Worm (Caenorhabditis elegans) whole organism, L4 larva: ENCODE measurements around the gene C55A6.10.

Experiments
- D1046.2 ChIP-seq: fragments of 200-800 bp; sonication (Bioruptor generic); IDR thresholded peaks from 2 replicates; pipeline ENCODE4 v1.3.6; 2022; ENCODE audit warnings: missing genetic modification characterization, missing compliant biosample characterization
- F10B5.3 ChIP-seq: sonication (generic microtip); optimal IDR thresholded peaks from 2 replicates; lab custom pipeline; 2016; ENCODE audit warnings: mild to moderate bottlenecking, missing genetic modification characterization, missing compliant biosample characterization
- F26F4.8 ChIP-seq: fragments of 200-800 bp; sonication (Bioruptor generic); conservative IDR thresholded peaks from 2 replicates; pipeline ENCODE4 v1.3.6; 2022; ENCODE audit warnings: missing genetic modification characterization, missing compliant biosample characterization
- F37D6.2 ChIP-seq: sonication (generic microtip); optimal IDR thresholded peaks from 2 replicates; lab custom pipeline; 2016; ENCODE audit warnings: mild to moderate bottlenecking, missing genetic modification characterization, missing compliant biosample characterization
- F44E2.7 ChIP-seq: fragments of 200-800 bp; sonication (Bioruptor generic); IDR thresholded peaks from 2 replicates; pipeline ENCODE4 v2.1.2; 2022; ENCODE audit warnings: missing genetic modification characterization, missing compliant biosample characterization
- R02D3.7 ChIP-seq: fragments of 150-350 bp; sonication (generic microtip); optimal IDR thresholded peaks from 3 replicates; lab custom pipeline; 2014; ENCODE audit warnings: missing biosample characterization, missing genetic modification characterization
- Y48G9A.11 ChIP-seq: fragments of 200-800 bp; sonication (Bioruptor generic); IDR thresholded peaks from 2 replicates; pipeline ENCODE4 v1.3.6; 2022; ENCODE audit warnings: missing genetic modification reagents, missing genetic modification characterization, missing compliant biosample characterization
- Y5F2A.4 ChIP-seq: fragments of 200-800 bp; sonication (Bioruptor generic); optimal IDR thresholded peaks from 2 replicates; lab custom pipeline; 2018; ENCODE audit warnings: mild to moderate bottlenecking, missing genetic modification characterization, missing compliant biosample characterization
- ceh-28 ChIP-seq: fragments of 150-350 bp; optimal IDR thresholded peaks from 2 replicates; lab custom pipeline; 2014; ENCODE audit warnings: missing biosample characterization, missing genetic modification reagents, missing genetic modification characterization
- ceh-32 ChIP-seq: sonication (generic microtip); optimal IDR thresholded peaks from 2 replicates; lab custom pipeline; 2016; ENCODE audit warnings: mild to moderate bottlenecking, missing genetic modification characterization, missing compliant biosample characterization; ENCODE audit not compliant: poor library complexity
- ceh-62 ChIP-seq: sonication (generic microtip); optimal IDR thresholded peaks from 2 replicates; lab custom pipeline; 2017; ENCODE audit warnings: missing biosample characterization, missing genetic modification characterization
- ceh-82 ChIP-seq: sonication (generic microtip); optimal IDR thresholded peaks from 2 replicates; lab custom pipeline; 2017; ENCODE audit warnings: missing biosample characterization, missing genetic modification characterization
- cey-2 ChIP-seq: sonication (generic microtip); optimal IDR thresholded peaks from 3 replicates; lab custom pipeline; 2017; ENCODE audit warnings: missing genetic modification characterization, mild to moderate bottlenecking, missing compliant biosample characterization, antibody characterized with exemption, borderline replicate concordance; ENCODE audit not compliant: insufficient read depth
- daf-16 ChIP-seq, 3 experiments: sonication (generic microtip); optimal IDR thresholded peaks; 2 replicates each; lab custom pipeline; 2016 to 2017; ENCODE audit warnings: missing genetic modification characterization in 3 of 3, missing genetic modification reagents in 3 of 3, mild to moderate bottlenecking in 2 of 3, missing compliant biosample characterization in 2 of 3, missing biosample characterization in 1 of 3, moderate library complexity in 1 of 3
- hlh-11 ChIP-seq: fragments of 200-800 bp; sonication (Bioruptor generic); optimal IDR thresholded peaks from 2 replicates; lab custom pipeline; 2018; ENCODE audit warnings: mild to moderate bottlenecking, missing genetic modification characterization, missing compliant biosample characterization
- hlh-30 ChIP-seq: sonication (generic microtip); optimal IDR thresholded peaks from 2 replicates; lab custom pipeline; 2017; ENCODE audit warnings: antibody characterized with exemption, mild to moderate bottlenecking, missing genetic modification characterization, missing compliant biosample characterization; ENCODE audit not compliant: insufficient read depth
- lin-29 ChIP-seq: fragments of 200-800 bp; sonication (Bioruptor generic); IDR thresholded peaks from 2 replicates; pipeline ENCODE4 v1.3.6; 2022; ENCODE audit warnings: missing genetic modification reagents, missing genetic modification characterization, missing compliant biosample characterization
- madf-9 ChIP-seq: fragments of 200-800 bp; sonication (Bioruptor generic); conservative IDR thresholded peaks from 2 replicates; pipeline ENCODE4 v1.3.6; 2022; ENCODE audit warnings: missing genetic modification reagents, missing genetic modification characterization, missing compliant biosample characterization
- mes-2 ChIP-seq: sonication (generic microtip); optimal IDR thresholded peaks from 2 replicates; lab custom pipeline; 2016; ENCODE audit warnings: missing genotype, mild to moderate bottlenecking, missing genetic modification characterization, missing compliant biosample characterization; ENCODE audit not compliant: poor library complexity, severe bottlenecking
- mxl-2 ChIP-seq: fragments of 200-800 bp; sonication (Bioruptor generic); conservative IDR thresholded peaks from 2 replicates; pipeline ENCODE4 v1.3.6; 2022; ENCODE audit warnings: missing genetic modification reagents, missing genetic modification characterization, missing compliant biosample characterization
- mxl-3 ChIP-seq: fragments of 200-800 bp; sonication (Bioruptor generic); optimal IDR thresholded peaks from 2 replicates; lab custom pipeline; 2018; ENCODE audit warnings: mild to moderate bottlenecking, missing genetic modification characterization, missing compliant biosample characterization
- nhr-10 ChIP-seq: fragments of 150-350 bp; optimal IDR thresholded peaks from 2 replicates; lab custom pipeline; 2014; ENCODE audit warnings: missing biosample characterization, missing genetic modification characterization
- nhr-11 ChIP-seq: fragments of 150-350 bp; optimal IDR thresholded peaks from 2 replicates; lab custom pipeline; 2014; ENCODE audit warnings: missing biosample characterization, missing genetic modification characterization
- nhr-237 ChIP-seq: sonication (generic microtip); optimal IDR thresholded peaks from 2 replicates; lab custom pipeline; 2017; ENCODE audit warnings: missing biosample characterization, missing genetic modification characterization
- nhr-28 ChIP-seq: fragments of 150-350 bp; optimal IDR thresholded peaks from 2 replicates; lab custom pipeline; 2014; ENCODE audit warnings: missing biosample characterization, missing genetic modification characterization
- nhr-6 ChIP-seq: fragments of 150-350 bp; optimal IDR thresholded peaks from 2 replicates; lab custom pipeline; 2014; ENCODE audit warnings: missing biosample characterization, missing genetic modification characterization
- pha-4 ChIP-seq, 2 experiments: fragments of 150-350 bp in 1 of 2; fragments of 200-800 bp in 1 of 2; sonication (Bioruptor generic) in 1 of 2; IDR thresholded peaks in 1 of 2; optimal IDR thresholded peaks in 1 of 2; 2 replicates each; pipeline versions ENCODE4 v1.3.6 to Lab custom; 2014 to 2022; ENCODE audit warnings: missing genetic modification characterization in 2 of 2, missing genetic modification reagents in 2 of 2, missing biosample characterization in 1 of 2, missing compliant biosample characterization in 1 of 2
- pqm-1 ChIP-seq: sonication (generic microtip); optimal IDR thresholded peaks from 2 replicates; lab custom pipeline; 2017; ENCODE audit warnings: missing biosample characterization, missing genetic modification characterization
- rbr-2 ChIP-seq: sonication (generic microtip); optimal IDR thresholded peaks from 2 replicates; lab custom pipeline; 2016; ENCODE audit warnings: missing genotype, missing genetic modification characterization, missing compliant biosample characterization
- sdz-12 ChIP-seq: fragments of 200-800 bp; sonication (Bioruptor generic); optimal IDR thresholded peaks from 2 replicates; lab custom pipeline; 2018; ENCODE audit warnings: mild to moderate bottlenecking, missing genetic modification characterization, missing compliant biosample characterization
- skn-1 ChIP-seq: fragments of 150-350 bp; optimal IDR thresholded peaks from 2 replicates; lab custom pipeline; 2014; ENCODE audit warnings: missing biosample characterization, missing genetic modification characterization
- spr-1 ChIP-seq: sonication (generic microtip); optimal IDR thresholded peaks from 2 replicates; lab custom pipeline; 2016; ENCODE audit warnings: mild to moderate bottlenecking, missing genetic modification characterization, missing compliant biosample characterization
- unc-62 ChIP-seq, 3 experiments: fragments of 150-350 bp in 1 of 3; sonication (generic microtip); optimal IDR thresholded peaks in 2 of 3; peaks in 1 of 3; 1 replicate in 1 of 3; 2 replicates in 2 of 3; lab custom pipeline; 2014 to 2017; ENCODE audit warnings: missing biosample characterization in 3 of 3, missing genetic modification characterization in 3 of 3, missing genetic modification reagents in 3 of 3, missing genotype in 1 of 3
- zip-11 ChIP-seq: fragments of 200-800 bp; sonication (Bioruptor generic); IDR thresholded peaks from 2 replicates; pipeline ENCODE4 v1.3.6; 2022; ENCODE audit warnings: missing genetic modification characterization, missing compliant biosample characterization
- zip-2 ChIP-seq: fragments of 150-350 bp; optimal IDR thresholded peaks from 2 replicates; lab custom pipeline; 2014; ENCODE audit warnings: missing biosample characterization, missing genetic modification characterization

The C55A6.10 gene

ce11 chrV:11488288-11488687 is 16.9 kb upstream of the C55A6.10 start:
- TF ChIP-seq nhr-11 (tag; lab: Kevin White, UChicago) (no peak), skn-1 (tag; lab: Kevin White, UChicago) (no peak), Y5F2A.4 (GFP tag; lab: Kevin White, UChicago) (no peak), nhr-237 (tag; lab: Kevin White, UChicago) (no peak), mxl-2 (GFP tag; lab: Robert Waterston, UW) (no peak), mxl-3 (GFP tag; lab: Kevin White, UChicago) (no peak), rbr-2 (tag; lab: Kevin White, UChicago) (no peak), F10B5.3 (no peak)
- TF ChIP-seq, all 104 proteins: peak for 0

- TF ChIP-seq unc-62 (GFP tag; optimal IDR thresholded peaks at IDR 0.05 in 1 of 2; lab: Kevin White, UChicago) (peak in 1 of 2 experiments; percentile 81), unc-62 (tag; optimal IDR thresholded peaks at IDR 0.05; lab: Kevin White, UChicago) (no peak), R02D3.7 (no peak)
Measured at ce11 chrV:11490382-11490781, 14.8 kb upstream of the C55A6.10 start, which contains the start of gene dhs-19. dhs-19 (minus strand) TSS chrV:11490482.

ce11 chrV:11492456-11492855 is 12.7 kb upstream of the C55A6.10 start, which contains the start of gene T11F9.21:
T11F9.21 (plus strand) TSS chrV:11492756.
- TF ChIP-seq R02D3.7 (no peak), lin-29 (GFP tag; lab: Robert Waterston, UW) (no peak), Y48G9A.11 (no peak), F26F4.8 (GFP tag; lab: Robert Waterston, UW) (no peak), spr-1 (tag; lab: Kevin White, UChicago) (no peak), cey-2 (tag; lab: Kevin White, UChicago) (no peak), D1046.2 (no peak), mxl-2 (GFP tag; lab: Robert Waterston, UW) (no peak)
- TF ChIP-seq, all 104 proteins: peak for 0

ce11 chrV:11496283-11496682 is 8.9 kb upstream of the C55A6.10 start, which contains the start of gene htrl-1:
htrl-1 (minus strand) TSS chrV:11496383.
- TF ChIP-seq spr-1 (tag; lab: Kevin White, UChicago) (no peak), madf-9 (GFP tag; lab: Robert Waterston, UW) (no peak), mes-2 (tag; lab: Kevin White, UChicago) (no peak), pqm-1 (tag; lab: Kevin White, UChicago) (no peak), zip-2 (tag; lab: Kevin White, UChicago) (no peak), rbr-2 (tag; lab: Kevin White, UChicago) (no peak), daf-16 (GFP tag; optimal IDR thresholded peaks at IDR 0.05; lab: Kevin White, UChicago) (no peak), daf-16 (tag; optimal IDR thresholded peaks at IDR 0.05; lab: Kevin White, UChicago) (no peak), unc-62 (GFP tag; optimal IDR thresholded peaks at IDR 0.05 in 1 of 2; lab: Kevin White, UChicago) (no peak), unc-62 (tag; optimal IDR thresholded peaks at IDR 0.05; lab: Kevin White, UChicago) (no peak), nhr-10 (tag; lab: Kevin White, UChicago) (no peak), ceh-28 (tag; lab: Kevin White, UChicago) (no peak), hlh-30 (tag; lab: Kevin White, UChicago) (no peak), ceh-62 (tag; lab: Kevin White, UChicago) (no peak)

ce11 chrV:11497475-11497874 is 7.7 kb upstream of the C55A6.10 start:
- TF ChIP-seq Y48G9A.11 = no peak
- peak in 1 of 2 experiments; percentile 92 for TF ChIP-seq unc-62 (GFP tag; optimal IDR thresholded peaks at IDR 0.05 in 1 of 2; lab: Kevin White, UChicago)
- TF ChIP-seq unc-62 (tag; optimal IDR thresholded peaks at IDR 0.05; lab: Kevin White, UChicago) = no peak

ce11 chrV:11499786-11500185 is 5.4 kb upstream of the C55A6.10 start:
- TF ChIP-seq ceh-82 (no peak), F26F4.8 (GFP tag; lab: Robert Waterston, UW) (no peak), F44E2.7 (GFP tag; lab: Robert Waterston, UW) (no peak), F37D6.2 (tag; lab: Kevin White, UChicago) (no peak), unc-62 (GFP tag; optimal IDR thresholded peaks at IDR 0.05 in 1 of 2; lab: Kevin White, UChicago) (peak in 1 of 2 experiments; percentile 92), unc-62 (tag; optimal IDR thresholded peaks at IDR 0.05; lab: Kevin White, UChicago) (no peak), nhr-28 (tag; lab: Kevin White, UChicago) (peak; percentile 22), mxl-3 (GFP tag; lab: Kevin White, UChicago) (peak; percentile 9), ceh-32 (no peak), sdz-12 (GFP tag; lab: Kevin White, UChicago) (no peak), ceh-28 (tag; lab: Kevin White, UChicago) (no peak), hlh-11 (no peak), nhr-6 (no peak), pha-4 (GFP tag; IDR thresholded peaks at IDR 0.05; lab: Robert Waterston, UW) (no peak), pha-4 (tag; optimal IDR thresholded peaks at IDR 0.05; lab: Kevin White, UChicago) (no peak), zip-11 (GFP tag; lab: Robert Waterston, UW) (no peak)
